Worm (Caenorhabditis elegans) whole organism, young adult: Measurements from ENCODE around the gene utp-20.

ENCODE experiments used
- C17E4.6 ChIP-seq: fragments of 200-800 bp; sonication (Bioruptor generic); IDR thresholded peaks from 2 replicates; pipeline ENCODE4 v1.3.6; 2022; ENCODE audit warnings: missing genetic modification reagents, missing genetic modification characterization, missing compliant biosample characterization
- F49E8.2 ChIP-seq: sonication (generic microtip); optimal IDR thresholded peaks from 3 replicates; lab custom pipeline; 2017; ENCODE audit warnings: missing genetic modification characterization, mild to moderate bottlenecking, missing compliant biosample characterization, antibody characterized with exemption, moderate library complexity; ENCODE audit not compliant: insufficient read depth
- K11D2.4 ChIP-seq: fragments of 200-800 bp; sonication (Bioruptor generic); IDR thresholded peaks from 2 replicates; pipeline ENCODE4 v1.3.6; 2022; ENCODE audit warnings: missing genetic modification reagents, missing genetic modification characterization, missing compliant biosample characterization
- K12H6.12 ChIP-seq: fragments of 200-800 bp; sonication (Bioruptor generic); optimal IDR thresholded peaks from 2 replicates; lab custom pipeline; 2018; ENCODE audit warnings: mild to moderate bottlenecking, missing genetic modification characterization, missing compliant biosample characterization
- ama-1 ChIP-seq, 3 experiments: fragments of 150-350 bp in 1 of 3; sonication (generic microtip) in 2 of 3; optimal IDR thresholded peaks; 2 replicates each; lab custom pipeline; 2014 to 2018; ENCODE audit warnings: missing biosample characterization in 2 of 3, missing genetic modification characterization in 2 of 3, missing genetic modification reagents in 2 of 3
- atf-7 ChIP-seq: sonication (generic microtip); optimal IDR thresholded peaks from 2 replicates; lab custom pipeline; 2017; ENCODE audit warnings: mild to moderate bottlenecking, missing genetic modification characterization, missing compliant biosample characterization
- attf-5 ChIP-seq: fragments of 200-800 bp; sonication (Bioruptor generic); optimal IDR thresholded peaks from 2 replicates; lab custom pipeline; 2018; ENCODE audit warnings: mild to moderate bottlenecking, missing genetic modification characterization, missing compliant biosample characterization
- ceh-100 ChIP-seq: fragments of 200-800 bp; sonication (Bioruptor generic); IDR thresholded peaks from 2 replicates; pipeline ENCODE4 v1.3.6; 2022; ENCODE audit warnings: missing genetic modification reagents, missing genetic modification characterization, missing compliant biosample characterization
- dpl-1 ChIP-seq: fragments of 150-350 bp; optimal IDR thresholded peaks from 2 replicates; lab custom pipeline; 2014; ENCODE audit warnings: missing biosample characterization, missing genetic modification reagents, missing genetic modification characterization
- efl-1 ChIP-seq: fragments of 150-350 bp; optimal IDR thresholded peaks from 2 replicates; lab custom pipeline; 2014; ENCODE audit warnings: missing biosample characterization, missing genetic modification reagents, missing genetic modification characterization
- egl-18 ChIP-seq: fragments of 200-800 bp; sonication (Bioruptor generic); IDR thresholded peaks from 2 replicates; pipeline ENCODE4 v1.3.6; 2022; ENCODE audit warnings: missing genetic modification reagents, missing genetic modification characterization, missing compliant biosample characterization
- ets-4 ChIP-seq: fragments of 200-800 bp; sonication (Bioruptor generic); optimal IDR thresholded peaks from 2 replicates; lab custom pipeline; 2018; ENCODE audit warnings: mild to moderate bottlenecking, missing genetic modification characterization, missing compliant biosample characterization
- hrde-1 ChIP-seq: sonication (generic microtip); optimal IDR thresholded peaks from 2 replicates; lab custom pipeline; 2016; ENCODE audit warnings: missing genetic modification characterization, mild to moderate bottlenecking, missing compliant biosample characterization, moderate library complexity, missing genotype, missing genetic modification reagents, borderline replicate concordance
- hsf-1 ChIP-seq: fragments of 200-800 bp; sonication (Bioruptor generic); IDR thresholded peaks from 2 replicates; pipeline ENCODE4 v1.3.6; 2022; ENCODE audit warnings: missing genetic modification reagents, missing genetic modification characterization, missing compliant biosample characterization
- let-607 ChIP-seq, 2 experiments: fragments of 200-800 bp in 1 of 2; sonication (Bioruptor generic) in 1 of 2; sonication (generic microtip) in 1 of 2; optimal IDR thresholded peaks; 2 replicates each; lab custom pipeline; 2016 to 2018; ENCODE audit warnings: mild to moderate bottlenecking in 2 of 2, missing compliant biosample characterization in 2 of 2, missing genetic modification characterization in 2 of 2, moderate library complexity in 2 of 2, missing genotype in 1 of 2
- lin-54 ChIP-seq: fragments of 200-800 bp; sonication (Bioruptor generic); optimal IDR thresholded peaks from 2 replicates; lab custom pipeline; 2018; ENCODE audit warnings: mild to moderate bottlenecking, missing genetic modification characterization, missing compliant biosample characterization
- lsy-27 ChIP-seq: sonication (generic microtip); optimal IDR thresholded peaks from 2 replicates; lab custom pipeline; 2017; ENCODE audit warnings: missing genetic modification characterization, mild to moderate bottlenecking, missing compliant biosample characterization, antibody characterized with exemption, missing genotype, borderline replicate concordance; ENCODE audit not compliant: insufficient read depth
- madf-3 ChIP-seq: fragments of 200-800 bp; sonication (Bioruptor generic); IDR thresholded peaks from 2 replicates; pipeline ENCODE4 v1.3.6; 2022; ENCODE audit warnings: missing genetic modification reagents, missing genetic modification characterization, missing compliant biosample characterization
- madf-6 ChIP-seq: fragments of 200-800 bp; sonication (Bioruptor generic); IDR thresholded peaks from 2 replicates; pipeline ENCODE4 v1.3.6; 2022; ENCODE audit warnings: missing genetic modification reagents, missing genetic modification characterization, missing compliant biosample characterization
- mel-28 ChIP-seq: sonication (generic microtip); optimal IDR thresholded peaks from 2 replicates; lab custom pipeline; 2016; ENCODE audit warnings: borderline replicate concordance, mild to moderate bottlenecking, missing genetic modification characterization, missing compliant biosample characterization
- nhr-179 ChIP-seq: sonication (generic microtip); optimal IDR thresholded peaks from 2 replicates; lab custom pipeline; 2016; ENCODE audit warnings: mild to moderate bottlenecking, missing genetic modification characterization, missing compliant biosample characterization
- nhr-27 ChIP-seq: fragments of 200-800 bp; sonication (Bioruptor generic); optimal IDR thresholded peaks from 2 replicates; lab custom pipeline; 2018; ENCODE audit warnings: mild to moderate bottlenecking, missing genetic modification characterization, moderate library complexity, missing compliant biosample characterization
- pbrm-1 ChIP-seq: fragments of 200-800 bp; sonication (Bioruptor generic); IDR thresholded peaks from 2 replicates; pipeline ENCODE4 v1.3.6; 2022; ENCODE audit warnings: missing genetic modification reagents, missing genetic modification characterization, missing compliant biosample characterization
- repo-1 ChIP-seq: sonication (generic microtip); optimal IDR thresholded peaks from 2 replicates; lab custom pipeline; 2017; ENCODE audit warnings: mild to moderate bottlenecking, missing genetic modification characterization, missing compliant biosample characterization
- sea-2 ChIP-seq: fragments of 200-800 bp; sonication (Bioruptor generic); IDR thresholded peaks from 2 replicates; pipeline ENCODE4 v1.3.6; 2022; ENCODE audit warnings: missing genetic modification characterization, missing compliant biosample characterization
- snpc-3.4 ChIP-seq: sonication (generic microtip); optimal IDR thresholded peaks from 2 replicates; lab custom pipeline; 2017; ENCODE audit warnings: missing genetic modification characterization, mild to moderate bottlenecking, missing compliant biosample characterization, antibody characterized with exemption, moderate library complexity, missing genotype, missing genetic modification reagents
- xnd-1 ChIP-seq: sonication (generic microtip); optimal IDR thresholded peaks from 2 replicates; lab custom pipeline; 2016; ENCODE audit warnings: missing genotype, missing genetic modification reagents, missing genetic modification characterization, missing compliant biosample characterization
- zim-3 ChIP-seq: sonication (generic microtip); optimal IDR thresholded peaks from 2 replicates; lab custom pipeline; 2017; ENCODE audit warnings: mild to moderate bottlenecking, missing genetic modification characterization, moderate library complexity, missing compliant biosample characterization
- ztf-22 ChIP-seq: fragments of 200-800 bp; sonication (Bioruptor generic); optimal IDR thresholded peaks from 2 replicates; lab custom pipeline; 2018; ENCODE audit warnings: mild to moderate bottlenecking, missing genetic modification characterization, moderate library complexity, missing compliant biosample characterization
- ztf-3 ChIP-seq: fragments of 200-800 bp; sonication (Bioruptor generic); optimal IDR thresholded peaks from 2 replicates; lab custom pipeline; 2018; ENCODE audit warnings: mild to moderate bottlenecking, missing genetic modification characterization, missing compliant biosample characterization

The utp-20 gene

DNA sequence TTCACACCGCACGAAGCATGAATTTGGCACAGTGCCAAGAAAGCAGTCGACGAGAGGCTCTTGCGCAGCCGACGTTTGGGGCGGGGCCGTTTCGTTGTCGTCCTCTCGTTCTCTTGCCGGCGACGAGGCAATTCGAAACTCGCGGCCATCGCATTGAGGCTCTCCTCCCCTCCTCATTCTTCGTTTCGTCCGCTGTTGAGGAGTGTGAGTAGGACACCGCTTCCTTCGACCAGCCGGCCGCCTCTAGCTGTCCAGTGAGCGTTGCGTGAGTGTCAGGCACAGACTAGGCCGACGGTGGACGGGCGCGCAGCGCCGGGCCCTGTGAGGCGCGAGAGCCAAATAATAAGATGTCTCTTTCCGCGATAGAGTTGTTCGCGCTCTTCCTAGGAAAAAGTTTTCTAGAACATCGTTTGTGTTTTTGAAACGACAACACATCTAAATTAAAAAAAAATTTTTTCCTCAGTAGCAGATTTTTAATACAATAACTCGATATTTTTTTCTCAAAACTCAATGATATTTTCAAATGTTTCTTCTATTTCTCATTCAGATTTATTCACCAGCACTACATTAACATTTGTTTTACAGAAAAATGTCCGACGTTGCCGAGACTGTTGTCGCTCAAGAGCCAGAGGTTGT lies 44.2 kb upstream of the utp-20 start, which contains the start of the genes T28D9.11 and T28D9.1 (continued):
- TF ChIP-seq attf-5 (GFP tag; lab: Kevin White, UChicago) (peak; percentile 72), K11D2.4 (GFP tag; lab: Robert Waterston, UW) (peak; percentile 46; the same call in 1 of the 2 replicates), K12H6.12 (peak; percentile 64)

- TF ChIP-seq ama-1 (optimal IDR thresholded peaks at IDR 0.05; lab: Kevin White, UChicago) (no peak), ama-1 (GFP tag; optimal IDR thresholded peaks at IDR 0.05; lab: Kevin White, UChicago) (no peak), egl-18 (GFP tag; lab: Robert Waterston, UW) (0 out of 2 replicates have a peak, but pooled peaks have one; percentile 7)
Measured at ce11 chrII:6493139-6493538, 43.0 kb upstream of the utp-20 start.

ce11 chrII:6493709-6494326 lies 42.4 kb upstream of the utp-20 start:
- TF ChIP-seq nhr-179 (tag; lab: Kevin White, UChicago) (no peak), ceh-100 (GFP tag; lab: Robert Waterston, UW) (0 out of 2 replicates have a peak, but pooled peaks have one; percentile 35), repo-1 (tag; lab: Kevin White, UChicago) (peak; percentile 26), snpc-3.4 (tag; lab: Kevin White, UChicago) (peak; percentile 14), hsf-1 (peak; percentile 60), ama-1 (optimal IDR thresholded peaks at IDR 0.05; lab: Kevin White, UChicago) (no peak), ama-1 (GFP tag; optimal IDR thresholded peaks at IDR 0.05; lab: Kevin White, UChicago) (peak in 1 of 2 experiments; percentile 6), pbrm-1 (0 out of 2 replicates have a peak, but pooled peaks have one; percentile 28), hrde-1 (tag; lab: Kevin White, UChicago) (peak; percentile 28), lin-54 (GFP tag; lab: Kevin White, UChicago) (peak; percentile 1), xnd-1 (tag; lab: Kevin White, UChicago) (peak; percentile 35), madf-6 (GFP tag; lab: Robert Waterston, UW) (peak; percentile 53; the same call in 1 of the 2 replicates), F49E8.2 (tag; lab: Kevin White, UChicago) (peak; percentile 31), dpl-1 (no peak), let-607 (tag; optimal IDR thresholded peaks at IDR 0.05; lab: Kevin White, UChicago) (no peak), madf-3 (0 out of 2 replicates have a peak, but pooled peaks have one; percentile 1), C17E4.6 (GFP tag; lab: Robert Waterston, UW) (no peak), nhr-27 (tag; lab: Kevin White, UChicago) (no peak)
- TF ChIP-seq, all 124 proteins: peak for 12

- no peak for TF ChIP-seq ets-4 (GFP tag; lab: Kevin White, UChicago)
- TF ChIP-seq nhr-179 (tag; lab: Kevin White, UChicago): no peak
- TF ChIP-seq efl-1 (GFP tag; lab: Kevin White, UChicago): no peak
- no peak for TF ChIP-seq mel-28 (tag; lab: Kevin White, UChicago)
- no peak for TF ChIP-seq lsy-27
- no peak for TF ChIP-seq ztf-3 (GFP tag; lab: Kevin White, UChicago)
- no peak for TF ChIP-seq atf-7
- no peak for TF ChIP-seq madf-6 (GFP tag; lab: Robert Waterston, UW)
- no peak for TF ChIP-seq egl-18 (GFP tag; lab: Robert Waterston, UW)
- no peak for TF ChIP-seq ztf-22 (GFP tag; lab: Kevin White, UChicago)
- TF ChIP-seq sea-2 (GFP tag; lab: Robert Waterston, UW): no peak
- TF ChIP-seq zim-3 (tag; lab: Kevin White, UChicago): no peak
Measured at ce11 chrII:6496496-6496895, 39.7 kb upstream of the utp-20 start.
